Worm (Caenorhabditis elegans) whole organism, young adult: ENCODE results near the gene pqn-16.

Experiments used
- B0035.1 ChIP-seq: sonication (generic microtip); optimal IDR thresholded peaks from 2 replicates; lab custom pipeline; 2016; ENCODE audit warnings: missing genetic modification characterization, mild to moderate bottlenecking, missing compliant biosample characterization, missing genotype, missing genetic modification reagents
- C06A6.2 ChIP-seq: fragments of 200-800 bp; sonication (Bioruptor generic); conservative IDR thresholded peaks from 2 replicates; pipeline ENCODE4 v1.3.6; 2022; ENCODE audit warnings: missing genetic modification characterization, missing compliant biosample characterization
- C17E4.6 ChIP-seq: fragments of 200-800 bp; sonication (Bioruptor generic); IDR thresholded peaks from 2 replicates; pipeline ENCODE4 v1.3.6; 2022; ENCODE audit warnings: missing genetic modification reagents, missing genetic modification characterization, missing compliant biosample characterization
- F10E7.11 ChIP-seq: sonication (generic microtip); optimal IDR thresholded peaks from 2 replicates; lab custom pipeline; 2017; ENCODE audit warnings: mild to moderate bottlenecking, missing genetic modification characterization, moderate library complexity, missing compliant biosample characterization
- F37B4.10 ChIP-seq: fragments of 200-800 bp; sonication (Bioruptor generic); IDR thresholded peaks from 2 replicates; pipeline ENCODE4 v1.3.6; 2022; ENCODE audit warnings: missing genetic modification characterization, missing compliant biosample characterization
- F39B2.1 ChIP-seq: fragments of 200-800 bp; sonication (Bioruptor generic); IDR thresholded peaks from 2 replicates; pipeline ENCODE4 v1.3.6; 2022; ENCODE audit warnings: missing genetic modification reagents, missing genetic modification characterization, missing compliant biosample characterization
- Y67H2A.10 ChIP-seq: fragments of 200-800 bp; sonication (Bioruptor generic); conservative IDR thresholded peaks from 2 replicates; pipeline ENCODE4 v1.3.6; 2022; ENCODE audit warnings: missing genetic modification reagents, missing genetic modification characterization, missing compliant biosample characterization
- atf-7 ChIP-seq: sonication (generic microtip); optimal IDR thresholded peaks from 2 replicates; lab custom pipeline; 2017; ENCODE audit warnings: mild to moderate bottlenecking, missing genetic modification characterization, missing compliant biosample characterization
- attf-6 ChIP-seq: fragments of 200-800 bp; sonication (Bioruptor generic); IDR thresholded peaks from 2 replicates; pipeline ENCODE4 v1.3.6; 2022; ENCODE audit warnings: missing genetic modification reagents, missing genetic modification characterization, missing compliant biosample characterization
- bed-1 ChIP-seq: fragments of 200-800 bp; sonication (Bioruptor generic); IDR thresholded peaks from 2 replicates; pipeline ENCODE4 v1.3.6; 2022; ENCODE audit warnings: missing genetic modification reagents, missing genetic modification characterization, missing compliant biosample characterization
- bed-2 ChIP-seq: fragments of 200-800 bp; sonication (Bioruptor generic); IDR thresholded peaks from 2 replicates; pipeline ENCODE4 v1.3.6; 2022; ENCODE audit warnings: missing genetic modification reagents, missing genetic modification characterization, missing compliant biosample characterization
- cebp-1 ChIP-seq, 2 experiments: fragments of 200-800 bp in 1 of 2; sonication (Bioruptor generic) in 1 of 2; sonication (generic microtip) in 1 of 2; IDR thresholded peaks in 1 of 2; optimal IDR thresholded peaks in 1 of 2; 2 replicates each; pipeline versions ENCODE4 v1.3.6 to Lab custom; 2017 to 2022; ENCODE audit warnings: missing compliant biosample characterization in 2 of 2, missing genetic modification characterization in 2 of 2, mild to moderate bottlenecking in 1 of 2, missing genetic modification reagents in 1 of 2, moderate library complexity in 1 of 2
- ceh-40 ChIP-seq: fragments of 200-800 bp; sonication (Bioruptor generic); IDR thresholded peaks from 2 replicates; pipeline ENCODE4 v1.3.6; 2022; ENCODE audit warnings: missing genetic modification characterization, missing compliant biosample characterization
- dox-1 ChIP-seq: fragments of 200-800 bp; sonication (Bioruptor generic); IDR thresholded peaks from 2 replicates; pipeline ENCODE4 v1.3.6; 2022; ENCODE audit warnings: missing genetic modification reagents, missing genetic modification characterization, missing compliant biosample characterization
- egl-18 ChIP-seq: fragments of 200-800 bp; sonication (Bioruptor generic); IDR thresholded peaks from 2 replicates; pipeline ENCODE4 v1.3.6; 2022; ENCODE audit warnings: missing genetic modification reagents, missing genetic modification characterization, missing compliant biosample characterization
- hlh-26 ChIP-seq: fragments of 200-800 bp; sonication (Bioruptor generic); conservative IDR thresholded peaks from 2 replicates; pipeline ENCODE4 v1.3.6; 2022; ENCODE audit warnings: missing genetic modification reagents, missing genetic modification characterization, missing compliant biosample characterization
- hmg-1.2 ChIP-seq: fragments of 200-800 bp; sonication (Bioruptor generic); IDR thresholded peaks from 2 replicates; pipeline ENCODE4 v1.3.6; 2022; ENCODE audit warnings: missing genetic modification reagents, missing genetic modification characterization, missing compliant biosample characterization
- hsf-1 ChIP-seq: fragments of 200-800 bp; sonication (Bioruptor generic); IDR thresholded peaks from 2 replicates; pipeline ENCODE4 v1.3.6; 2022; ENCODE audit warnings: missing genetic modification reagents, missing genetic modification characterization, missing compliant biosample characterization
- lsy-27 ChIP-seq: sonication (generic microtip); optimal IDR thresholded peaks from 2 replicates; lab custom pipeline; 2017; ENCODE audit warnings: missing genetic modification characterization, mild to moderate bottlenecking, missing compliant biosample characterization, antibody characterized with exemption, missing genotype, borderline replicate concordance; ENCODE audit not compliant: insufficient read depth
- madf-3 ChIP-seq: fragments of 200-800 bp; sonication (Bioruptor generic); IDR thresholded peaks from 2 replicates; pipeline ENCODE4 v1.3.6; 2022; ENCODE audit warnings: missing genetic modification reagents, missing genetic modification characterization, missing compliant biosample characterization
- mel-28 ChIP-seq: sonication (generic microtip); optimal IDR thresholded peaks from 2 replicates; lab custom pipeline; 2016; ENCODE audit warnings: borderline replicate concordance, mild to moderate bottlenecking, missing genetic modification characterization, missing compliant biosample characterization
- mes-4 ChIP-seq: sonication (generic microtip); optimal IDR thresholded peaks from 2 replicates; lab custom pipeline; 2016; ENCODE audit warnings: missing genotype, missing genetic modification characterization, missing compliant biosample characterization
- nfya-1 ChIP-seq: sonication (generic microtip); optimal IDR thresholded peaks from 2 replicates; lab custom pipeline; 2017; ENCODE audit warnings: antibody characterized with exemption, missing compliant biosample characterization, missing genetic modification characterization, borderline replicate concordance; ENCODE audit not compliant: insufficient read depth
- nfya-2 ChIP-seq: fragments of 200-800 bp; sonication (Bioruptor generic); IDR thresholded peaks from 2 replicates; pipeline ENCODE4 v1.3.6; 2022; ENCODE audit warnings: missing genetic modification reagents, missing genetic modification characterization, missing compliant biosample characterization
- nhr-80 ChIP-seq: sonication (generic microtip); optimal IDR thresholded peaks from 2 replicates; lab custom pipeline; 2016; ENCODE audit warnings: missing genetic modification characterization, missing compliant biosample characterization
- pha-4 ChIP-seq: fragments of 150-350 bp; sonication (generic microtip); optimal IDR thresholded peaks from 2 replicates; lab custom pipeline; 2014; ENCODE audit warnings: missing biosample characterization, missing genetic modification reagents, missing genetic modification characterization
- rec-8 ChIP-seq, 2 experiments: sonication (generic microtip); optimal IDR thresholded peaks; 2 replicates each; lab custom pipeline; 2016; ENCODE audit warnings: mild to moderate bottlenecking in 2 of 2, missing genetic modification characterization in 2 of 2, missing genetic modification reagents in 2 of 2, missing genotype in 2 of 2, missing biosample characterization in 1 of 2, missing compliant biosample characterization in 1 of 2, moderate library complexity in 1 of 2
- repo-1 ChIP-seq: sonication (generic microtip); optimal IDR thresholded peaks from 2 replicates; lab custom pipeline; 2017; ENCODE audit warnings: mild to moderate bottlenecking, missing genetic modification characterization, missing compliant biosample characterization
- snpc-1.1 ChIP-seq: sonication (generic microtip); optimal IDR thresholded peaks from 2 replicates; lab custom pipeline; 2017; ENCODE audit warnings: missing genetic modification characterization, mild to moderate bottlenecking, missing compliant biosample characterization, antibody characterized with exemption, moderate library complexity, missing genotype, missing genetic modification reagents; ENCODE audit not compliant: insufficient read depth
- unc-62 ChIP-seq: fragments of 150-350 bp; optimal IDR thresholded peaks from 2 replicates; lab custom pipeline; 2014; ENCODE audit warnings: missing biosample characterization, missing genetic modification reagents, missing genetic modification characterization
- xnd-1 ChIP-seq: sonication (generic microtip); optimal IDR thresholded peaks from 2 replicates; lab custom pipeline; 2016; ENCODE audit warnings: missing genotype, missing genetic modification reagents, missing genetic modification characterization, missing compliant biosample characterization
- ztf-18 ChIP-seq: sonication (generic microtip); optimal IDR thresholded peaks from 2 replicates; lab custom pipeline; 2016; ENCODE audit warnings: missing genotype, mild to moderate bottlenecking, missing genetic modification characterization, missing compliant biosample characterization
- ztf-26 ChIP-seq: sonication (generic microtip); optimal IDR thresholded peaks from 2 replicates; lab custom pipeline; 2017; ENCODE audit warnings: missing genetic modification characterization, missing compliant biosample characterization
- ztf-3 ChIP-seq: fragments of 200-800 bp; sonication (Bioruptor generic); optimal IDR thresholded peaks from 2 replicates; lab custom pipeline; 2018; ENCODE audit warnings: mild to moderate bottlenecking, missing genetic modification characterization, missing compliant biosample characterization

The pqn-16 gene

DNA sequence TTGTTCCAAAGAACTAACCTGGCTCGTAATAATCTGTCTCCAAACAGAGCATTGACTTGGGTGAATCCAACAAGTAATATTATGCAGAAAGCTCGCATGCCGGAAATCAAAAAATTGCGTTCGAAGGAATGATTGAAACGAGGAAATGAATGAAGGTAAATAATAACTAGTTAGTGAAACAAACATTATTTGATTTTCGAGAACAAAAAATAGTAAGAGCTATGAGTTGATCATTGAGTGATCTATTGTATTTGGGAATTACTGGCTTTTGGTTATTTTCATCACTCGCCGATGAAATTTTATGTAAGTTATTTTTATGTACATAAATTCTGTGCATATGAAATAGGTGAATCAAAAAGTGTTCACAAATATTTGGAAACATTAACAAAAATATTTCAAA lies 19.1 kb upstream of the pqn-16 start, which contains the start of gene B0222.5:
B0222.5 (minus strand) TSS at position 101 of the 400 bp plus-strand sequence.
- TF ChIP-seq unc-62 (GFP tag; lab: Kevin White, UChicago), result no peak
- no peak for TF ChIP-seq atf-7
- no peak for TF ChIP-seq hlh-26 (GFP tag; lab: Robert Waterston, UW)
- TF ChIP-seq Y67H2A.10 (GFP tag; lab: Robert Waterston, UW), result no peak
- no peak for TF ChIP-seq lsy-27 (tag; lab: Kevin White, UChicago)
- TF ChIP-seq ztf-18 (tag; lab: Kevin White, UChicago), result no peak
- no peak for TF ChIP-seq madf-3
- no peak for TF ChIP-seq mel-28 (tag; lab: Kevin White, UChicago)
- no peak for TF ChIP-seq ztf-3 (GFP tag; lab: Kevin White, UChicago)
- TF ChIP-seq mes-4, result no peak
- TF ChIP-seq attf-6 (GFP tag; lab: Robert Waterston, UW), result no peak
- no peak for TF ChIP-seq F39B2.1 (GFP tag; lab: Robert Waterston, UW)
- TF ChIP-seq, all 124 proteins: peak for 0

DNA sequence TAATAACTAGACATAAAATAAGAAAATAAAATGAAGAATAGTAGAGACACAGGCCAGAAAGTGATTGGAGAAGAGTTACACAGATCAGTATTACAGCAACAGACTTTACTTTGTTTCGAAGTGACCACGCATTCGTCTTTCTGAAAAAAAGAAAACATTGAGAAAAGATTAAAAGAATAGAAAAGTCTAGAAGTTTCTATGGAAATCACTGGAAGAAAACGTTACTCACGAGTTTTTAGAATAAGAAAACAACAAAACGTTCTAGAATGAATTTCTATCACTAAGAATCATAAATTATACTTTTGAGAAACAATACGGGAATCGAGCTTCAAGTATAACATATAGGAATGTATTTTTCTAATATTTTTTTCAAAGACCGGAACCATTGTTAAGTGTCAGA lies 18.3 kb upstream of the pqn-16 start:
- peak; percentile 5 for TF ChIP-seq ztf-26 (tag; lab: Kevin White, UChicago)
- no peak for TF ChIP-seq hsf-1 (GFP tag; lab: Robert Waterston, UW)
- TF ChIP-seq Y67H2A.10 (GFP tag; lab: Robert Waterston, UW), result no peak
- no peak for TF ChIP-seq rec-8 (tag; optimal IDR thresholded peaks at IDR 0.05; lab: Kevin White, UChicago)
- TF ChIP-seq nfya-1 (tag; lab: Kevin White, UChicago), result no peak

DNA sequence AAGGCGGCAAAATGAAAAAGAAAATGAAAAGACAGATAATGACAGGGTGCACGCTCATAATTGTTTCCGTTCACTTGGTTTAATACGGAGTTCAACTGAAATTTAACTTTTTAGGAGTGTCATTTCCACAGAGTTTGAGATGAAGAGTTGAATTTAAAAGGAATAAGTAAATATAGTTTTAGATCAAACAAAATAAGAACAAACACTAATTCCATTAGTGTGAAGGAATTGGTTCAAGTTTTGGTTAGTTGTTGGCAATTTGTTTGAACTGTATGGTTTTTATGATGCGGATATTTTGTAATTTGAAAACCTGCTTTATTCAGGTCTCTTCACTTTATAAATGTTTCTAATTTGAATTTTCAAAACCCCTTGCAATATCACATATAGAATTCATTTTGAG lies 17.2 kb upstream of the pqn-16 start, which contains the start of gene B0222.15:
B0222.15 (minus strand) TSS at position 101 of the 400 bp plus-strand sequence.
- TF ChIP-seq bed-1 (GFP tag; lab: Robert Waterston, UW) (no peak), pha-4 (tag; lab: Kevin White, UChicago) (no peak), xnd-1 (tag; lab: Kevin White, UChicago) (no peak), nfya-2 (GFP tag; lab: Robert Waterston, UW) (no peak), F37B4.10 (no peak), B0035.1 (no peak), ceh-40 (GFP tag; lab: Robert Waterston, UW) (no peak), F10E7.11 (tag; lab: Kevin White, UChicago) (no peak), hsf-1 (GFP tag; lab: Robert Waterston, UW) (no peak), hmg-1.2 (GFP tag; lab: Robert Waterston, UW) (no peak), ztf-18 (tag; lab: Kevin White, UChicago) (no peak), C06A6.2 (no peak), dox-1 (GFP tag; lab: Robert Waterston, UW) (no peak), repo-1 (tag; lab: Kevin White, UChicago) (no peak), C17E4.6 (GFP tag; lab: Robert Waterston, UW) (no peak), cebp-1 (GFP tag; IDR thresholded peaks at IDR 0.05; lab: Robert Waterston, UW) (no peak), cebp-1 (tag; optimal IDR thresholded peaks at IDR 0.05; lab: Kevin White, UChicago) (no peak), bed-2 (GFP tag; lab: Robert Waterston, UW) (no peak), egl-18 (GFP tag; lab: Robert Waterston, UW) (no peak), nhr-80 (tag; lab: Kevin White, UChicago) (no peak), snpc-1.1 (no peak)
